Worm (Caenorhabditis elegans) whole organism, early embryonic: ENCODE results near the gene F26F12.8.

Experiments
- F13C5.2 ChIP-seq: sonication (generic microtip); optimal IDR thresholded peaks from 2 replicates; lab custom pipeline; 2017; ENCODE audit warnings: mild to moderate bottlenecking, missing genetic modification characterization, inconsistent platforms, missing compliant biosample characterization
- ama-1 ChIP-seq: fragments of 150-350 bp; optimal IDR thresholded peaks from 2 replicates; lab custom pipeline; 2014
- flt-1 ChIP-seq: fragments of 200-800 bp; sonication (Bioruptor generic); IDR thresholded peaks from 2 replicates; pipeline ENCODE4 v1.3.6; 2022; ENCODE audit warnings: missing genetic modification characterization, missing compliant biosample characterization

ce11 chrV:5862479-5863188 is at the start of gene F26F12.8:
- no peak for TF ChIP-seq ama-1 (lab: Kevin White, UChicago)
- no peak for TF ChIP-seq F13C5.2 (tag; lab: Kevin White, UChicago)
- TF ChIP-seq flt-1: no peak
